Worm (Caenorhabditis elegans) whole organism, L4 larva: ENCODE data around the gene Y73C8C.3.

Experiments
- F37D6.2 ChIP-seq: sonication (generic microtip); optimal IDR thresholded peaks from 2 replicates; lab custom pipeline; 2016; ENCODE audit warnings: mild to moderate bottlenecking, missing genetic modification characterization, missing compliant biosample characterization
- R02D3.7 ChIP-seq: fragments of 150-350 bp; sonication (generic microtip); optimal IDR thresholded peaks from 3 replicates; lab custom pipeline; 2014; ENCODE audit warnings: missing biosample characterization, missing genetic modification characterization
- T26A8.4 ChIP-seq: fragments of 200-800 bp; sonication (Bioruptor generic); IDR thresholded peaks from 2 replicates; pipeline ENCODE4 v1.3.6; 2022; ENCODE audit warnings: missing genetic modification characterization, missing compliant biosample characterization
- Y75B8A.6 ChIP-seq: fragments of 200-800 bp; sonication (Bioruptor generic); IDR thresholded peaks from 2 replicates; pipeline ENCODE4 v1.3.6; 2022; ENCODE audit warnings: missing genetic modification reagents, missing genetic modification characterization, missing compliant biosample characterization
- aha-1 ChIP-seq: fragments of 150-350 bp; peaks from one replicate; lab custom pipeline; 2014; ENCODE audit warnings: missing biosample characterization, missing genetic modification characterization
- ama-1 ChIP-seq: fragments of 150-350 bp; optimal IDR thresholded peaks from 2 replicates; lab custom pipeline; 2014; ENCODE audit warnings: inconsistent platforms, mixed read lengths
- cey-2 ChIP-seq: sonication (generic microtip); optimal IDR thresholded peaks from 3 replicates; lab custom pipeline; 2017; ENCODE audit warnings: missing genetic modification characterization, mild to moderate bottlenecking, missing compliant biosample characterization, antibody characterized with exemption, borderline replicate concordance; ENCODE audit not compliant: insufficient read depth
- dmd-6 ChIP-seq: fragments of 200-800 bp; sonication (Bioruptor generic); IDR thresholded peaks from 2 replicates; pipeline ENCODE4 v1.3.6; 2022; ENCODE audit warnings: missing genetic modification reagents, missing genetic modification characterization, missing compliant biosample characterization
- dmd-9 ChIP-seq: fragments of 200-800 bp; sonication (Bioruptor generic); IDR thresholded peaks from 2 replicates; pipeline ENCODE4 v1.3.6; 2022; ENCODE audit warnings: missing genetic modification reagents, missing genetic modification characterization, missing compliant biosample characterization
- fkh-10 ChIP-seq: fragments of 150-350 bp; optimal IDR thresholded peaks from 2 replicates; lab custom pipeline; 2014; ENCODE audit warnings: missing biosample characterization, missing genetic modification reagents, missing genetic modification characterization
- hlh-30 ChIP-seq: sonication (generic microtip); optimal IDR thresholded peaks from 2 replicates; lab custom pipeline; 2017; ENCODE audit warnings: antibody characterized with exemption, mild to moderate bottlenecking, missing genetic modification characterization, missing compliant biosample characterization; ENCODE audit not compliant: insufficient read depth
- jun-1 ChIP-seq: fragments of 150-350 bp; optimal IDR thresholded peaks from 2 replicates; lab custom pipeline; 2014; ENCODE audit warnings: missing biosample characterization, missing genetic modification reagents, missing genetic modification characterization
- lir-3 ChIP-seq: sonication (generic microtip); optimal IDR thresholded peaks from 2 replicates; lab custom pipeline; 2016; ENCODE audit warnings: mild to moderate bottlenecking, missing genetic modification characterization, missing compliant biosample characterization
- mep-1 ChIP-seq: fragments of 150-350 bp; sonication (generic microtip); optimal IDR thresholded peaks from 3 replicates; lab custom pipeline; 2014; ENCODE audit warnings: missing biosample characterization, missing genetic modification characterization
- mxl-3 ChIP-seq: fragments of 200-800 bp; sonication (Bioruptor generic); optimal IDR thresholded peaks from 2 replicates; lab custom pipeline; 2018; ENCODE audit warnings: mild to moderate bottlenecking, missing genetic modification characterization, missing compliant biosample characterization
- nhr-10 ChIP-seq: fragments of 150-350 bp; optimal IDR thresholded peaks from 2 replicates; lab custom pipeline; 2014; ENCODE audit warnings: missing biosample characterization, missing genetic modification characterization
- nhr-28 ChIP-seq: fragments of 150-350 bp; optimal IDR thresholded peaks from 2 replicates; lab custom pipeline; 2014; ENCODE audit warnings: missing biosample characterization, missing genetic modification characterization
- nhr-6 ChIP-seq: fragments of 150-350 bp; optimal IDR thresholded peaks from 2 replicates; lab custom pipeline; 2014; ENCODE audit warnings: missing biosample characterization, missing genetic modification characterization
- pqm-1 ChIP-seq: sonication (generic microtip); optimal IDR thresholded peaks from 2 replicates; lab custom pipeline; 2017; ENCODE audit warnings: missing biosample characterization, missing genetic modification characterization
- saeg-2 ChIP-seq: fragments of 200-800 bp; sonication (Bioruptor generic); IDR thresholded peaks from 2 replicates; pipeline ENCODE4 v1.3.6; 2022; ENCODE audit warnings: missing genetic modification reagents, missing genetic modification characterization, missing compliant biosample characterization
- skn-1 ChIP-seq: fragments of 150-350 bp; optimal IDR thresholded peaks from 2 replicates; lab custom pipeline; 2014; ENCODE audit warnings: missing biosample characterization, missing genetic modification characterization
- spr-1 ChIP-seq: sonication (generic microtip); optimal IDR thresholded peaks from 2 replicates; lab custom pipeline; 2016; ENCODE audit warnings: mild to moderate bottlenecking, missing genetic modification characterization, missing compliant biosample characterization
- tag-97 ChIP-seq: fragments of 200-800 bp; sonication (Bioruptor generic); IDR thresholded peaks from 2 replicates; pipeline ENCODE4 v1.3.6; 2022; ENCODE audit warnings: missing genetic modification characterization, missing compliant biosample characterization
- tra-1 ChIP-seq: fragments of 200-800 bp; sonication (Bioruptor generic); IDR thresholded peaks from 2 replicates; pipeline ENCODE4 v1.3.6; 2022; ENCODE audit warnings: missing genetic modification reagents, missing genetic modification characterization, missing compliant biosample characterization
- unc-130 ChIP-seq: sonication (generic microtip); optimal IDR thresholded peaks from 2 replicates; lab custom pipeline; 2016; ENCODE audit warnings: missing genetic modification reagents, missing genetic modification characterization, missing compliant biosample characterization
- unc-62 ChIP-seq, 3 experiments: fragments of 150-350 bp in 1 of 3; sonication (generic microtip); optimal IDR thresholded peaks in 2 of 3; peaks in 1 of 3; 1 replicate in 1 of 3; 2 replicates in 2 of 3; lab custom pipeline; 2014 to 2017; ENCODE audit warnings: missing biosample characterization in 3 of 3, missing genetic modification characterization in 3 of 3, missing genetic modification reagents in 3 of 3, missing genotype in 1 of 3
- vab-7 ChIP-seq: fragments of 200-800 bp; sonication (Bioruptor generic); IDR thresholded peaks from 2 replicates; pipeline ENCODE4 v1.3.6; 2022; ENCODE audit warnings: missing genetic modification reagents, missing genetic modification characterization, missing compliant biosample characterization
- zfp-2 ChIP-seq: sonication (generic microtip); optimal IDR thresholded peaks from 2 replicates; lab custom pipeline; 2016; ENCODE audit warnings: mild to moderate bottlenecking, missing genetic modification characterization, missing compliant biosample characterization
- ztf-11 ChIP-seq: fragments of 150-350 bp; optimal IDR thresholded peaks from 2 replicates; lab custom pipeline; 2014; ENCODE audit warnings: missing biosample characterization, missing genetic modification characterization
- ztf-7 ChIP-seq: fragments of 150-350 bp; optimal IDR thresholded peaks from 2 replicates; lab custom pipeline; 2014; ENCODE audit warnings: missing biosample characterization, missing genetic modification characterization

Y73C8C.3 gene

DNA sequence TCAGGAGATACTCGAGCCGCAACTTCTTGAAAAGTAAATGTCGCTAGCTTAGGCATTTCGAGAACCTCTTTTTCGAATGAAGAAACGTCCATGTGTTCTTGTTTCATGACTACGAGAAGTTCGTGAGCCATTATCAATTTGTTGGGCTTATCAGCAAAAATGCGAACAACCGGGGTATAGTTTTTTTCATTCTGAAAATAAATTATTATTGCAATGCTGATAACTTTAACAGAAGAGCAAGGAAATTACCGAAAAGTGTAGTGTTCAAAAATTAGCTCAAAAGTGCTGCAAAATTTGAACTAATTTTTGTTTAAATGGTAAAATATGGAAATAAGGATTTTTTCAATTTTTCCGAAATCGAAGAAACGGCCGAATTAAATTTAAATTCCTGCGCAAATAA, 2.9 kb upstream of the Y73C8C.3 start:
- TF ChIP-seq zfp-2 (no peak), tra-1 (no peak), unc-130 (no peak), pqm-1 (peak; percentile 66), nhr-28 (tag; lab: Kevin White, UChicago) (peak; percentile 85), skn-1 (tag; lab: Kevin White, UChicago) (no peak), Y75B8A.6 (GFP tag; lab: Robert Waterston, UW) (no peak), ztf-7 (tag; lab: Kevin White, UChicago) (no peak), cey-2 (no peak), mxl-3 (GFP tag; lab: Kevin White, UChicago) (no peak), dmd-9 (GFP tag; lab: Robert Waterston, UW) (no peak), unc-62 (GFP tag; optimal IDR thresholded peaks at IDR 0.05 in 1 of 2; lab: Kevin White, UChicago) (peak in 1 of 2 experiments; percentile 53), unc-62 (tag; optimal IDR thresholded peaks at IDR 0.05; lab: Kevin White, UChicago) (no peak), nhr-10 (no peak)

DNA sequence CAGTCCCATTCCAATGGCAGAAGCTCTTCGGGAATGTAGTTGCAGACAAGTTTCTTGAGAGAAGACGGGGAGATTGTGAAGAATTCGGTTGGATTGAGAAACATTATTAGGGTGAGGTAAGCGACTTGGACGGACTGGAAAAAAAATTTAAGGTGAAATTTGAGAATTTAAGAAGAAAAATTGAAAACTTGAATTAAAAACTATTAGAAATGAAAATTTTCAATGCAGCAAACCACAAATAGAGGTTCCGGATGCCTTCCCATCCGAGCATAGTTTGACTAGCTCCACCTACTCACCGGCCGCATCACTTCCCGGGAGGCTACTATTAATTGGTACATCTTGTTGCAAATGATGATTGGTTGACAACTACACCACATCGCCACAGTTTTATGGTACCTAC, 1.3 kb upstream of the Y73C8C.3 start, which contains the start of gene Y73C8C.8:
TSS of gene Y73C8C.8 (minus strand) at position 101 of the 400 bp plus-strand sequence.
- no peak for TF ChIP-seq saeg-2
- TF ChIP-seq T26A8.4 = no peak
- TF ChIP-seq jun-1 = no peak
- no peak for TF ChIP-seq ama-1 (lab: Kevin White, UChicago)
- no peak for TF ChIP-seq mep-1 (tag; lab: Kevin White, UChicago)

ce11 chrV:3118167-3118566, 3.1 kb downstream of the Y73C8C.3 start, which contains the start of gene clec-210:
clec-210 (plus strand) TSS chrV:3118377.
- TF ChIP-seq dmd-6 (GFP tag; lab: Robert Waterston, UW) (peak; percentile 50), tag-97 (GFP tag; lab: Robert Waterston, UW) (no peak), nhr-6 (tag; lab: Kevin White, UChicago) (no peak), nhr-28 (tag; lab: Kevin White, UChicago) (peak; percentile 92), pqm-1 (peak; percentile 52), F37D6.2 (tag; lab: Kevin White, UChicago) (no peak), vab-7 (GFP tag; lab: Robert Waterston, UW) (no peak), lir-3 (tag; lab: Kevin White, UChicago) (no peak)
- TF ChIP-seq, all 104 proteins: peak for 3

DNA sequence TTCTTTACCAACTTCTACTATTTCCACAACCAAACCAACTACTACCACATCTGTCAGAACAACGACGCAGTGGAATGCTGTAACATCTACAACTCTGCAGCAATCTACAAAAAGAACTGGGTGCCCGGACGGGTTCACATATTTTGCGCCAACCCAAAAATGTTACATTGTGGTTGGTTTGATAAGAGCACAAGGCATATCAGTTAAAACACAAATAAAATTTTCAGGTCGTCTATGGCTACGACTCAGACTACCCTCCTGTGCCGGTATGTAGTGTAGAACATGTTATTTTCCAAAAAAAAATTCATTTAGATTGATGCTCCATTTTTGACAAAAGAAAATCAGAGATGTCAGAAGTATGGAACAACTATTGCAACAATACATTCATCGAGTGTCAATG, 4.1 kb downstream of the Y73C8C.3 start:
- no peak for TF ChIP-seq hlh-30 (tag; lab: Kevin White, UChicago)
- TF ChIP-seq R02D3.7 (tag; lab: Kevin White, UChicago) = no peak
- TF ChIP-seq dmd-6 (GFP tag; lab: Robert Waterston, UW) = peak; percentile 49; the same call in 1 of the 2 replicates
- TF ChIP-seq ztf-11 = no peak
- no peak for TF ChIP-seq Y75B8A.6 (GFP tag; lab: Robert Waterston, UW)
- TF ChIP-seq nhr-28 (tag; lab: Kevin White, UChicago) = peak; percentile 87
- no peak for TF ChIP-seq fkh-10 (GFP tag; lab: Kevin White, UChicago)
- peak; percentile 51 for TF ChIP-seq pqm-1

DNA sequence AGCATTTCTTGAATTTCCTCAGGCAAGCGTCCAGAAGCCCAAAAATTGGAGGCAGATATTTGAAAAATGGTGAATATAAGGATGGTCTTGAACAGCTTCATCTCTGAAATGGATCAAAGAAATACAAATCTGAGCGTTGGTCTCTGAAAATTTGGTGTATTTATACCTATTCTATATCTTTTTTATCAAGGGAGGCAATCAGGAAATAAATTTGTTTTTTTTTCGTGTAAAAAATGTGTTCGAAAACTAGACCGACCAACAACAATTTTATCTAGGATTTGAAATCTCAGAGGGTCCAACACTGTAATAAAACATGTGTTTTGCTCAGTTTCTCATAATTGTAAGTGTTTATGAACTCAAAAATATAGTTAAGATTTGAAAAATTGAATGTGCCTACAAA, 6.7 kb downstream of the Y73C8C.3 start, which contains the start of gene srt-56:
TSS of gene srt-56 (minus strand) at position 101 of the 400 bp plus-strand sequence.
- no peak for TF ChIP-seq spr-1 (tag; lab: Kevin White, UChicago)
- TF ChIP-seq aha-1 (tag; lab: Kevin White, UChicago) = peak; percentile 49

- TF ChIP-seq aha-1 (tag; lab: Kevin White, UChicago) (peak; percentile 93), skn-1 (tag; lab: Kevin White, UChicago) (no peak)
Observed at ce11 chrV:3122403-3122802, 7.3 kb downstream of the Y73C8C.3 start.

ce11 chrV:3124912-3125311, 9.8 kb downstream of the Y73C8C.3 start, which contains the start of gene Y73C8C.12:
Y73C8C.12 (plus strand) TSS chrV:3125212.
- TF ChIP-seq nhr-6 (tag; lab: Kevin White, UChicago) = no peak
- peak; percentile 28 for TF ChIP-seq aha-1 (tag; lab: Kevin White, UChicago)
